Worm (Caenorhabditis elegans): Measurements from ENCODE around the gene F53F4.15.
A peak's percentile ranks its signal among the peaks of the same experiment; 100 is the strongest.

Gene F53F4.15

DNA sequence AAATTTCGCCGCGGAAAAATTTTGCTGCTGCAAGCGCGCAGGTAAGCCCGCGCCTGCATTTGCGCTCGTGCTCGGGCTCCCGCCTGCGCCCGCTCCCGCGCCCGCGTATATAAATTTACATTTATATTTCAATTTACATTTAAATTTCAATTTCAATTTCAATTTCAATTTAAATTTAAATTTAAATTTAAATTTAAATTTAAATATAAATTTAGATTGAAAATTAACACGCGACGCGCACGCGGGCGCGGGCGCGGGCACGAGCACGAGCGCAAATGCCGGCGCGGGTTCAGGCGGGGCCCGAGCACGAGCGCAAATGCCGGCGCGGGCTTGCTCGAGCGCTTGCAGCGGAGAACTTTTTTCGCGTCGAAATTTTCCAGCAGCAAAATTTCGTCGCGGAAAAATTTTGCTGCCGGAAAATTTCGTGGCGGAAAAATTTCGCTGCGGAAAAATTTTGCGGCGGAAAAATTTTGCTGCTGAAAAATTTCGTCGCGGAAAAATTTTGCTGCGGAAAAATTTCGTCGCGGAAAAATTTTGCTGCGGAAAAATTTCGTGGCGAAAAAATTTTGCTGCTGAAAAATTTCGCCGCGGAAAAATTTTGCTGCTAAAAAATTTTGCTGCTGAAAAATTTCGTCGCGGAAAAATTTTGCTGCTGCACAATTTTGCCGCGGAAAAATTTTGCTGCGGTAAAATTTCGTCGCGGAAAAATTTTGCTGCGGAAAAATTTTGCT, 25.2 kb downstream of the F53F4.15 start (continued):
- TF ChIP-seq pha-4 (GFP tag; IDR thresholded peaks at IDR 0.05) (peak; percentile 100), pha-4 (tag; optimal IDR thresholded peaks at IDR 0.05) (no peak), dmd-8 (GFP tag; IDR thresholded peaks at IDR 0.05) (peak; percentile 69; the same call in 1 of the 2 replicates), dmd-9 (GFP tag; IDR thresholded peaks at IDR 0.05) (peak; percentile 73; the same call in 1 of the 2 replicates), Y48G9A.11 (GFP tag; IDR thresholded peaks at IDR 0.05) (peak; percentile 73; the same call in 1 of the 2 replicates), duxl-1 (tag; optimal IDR thresholded peaks at IDR 0.05; ENCODE audit: poor library complexity) (no peak), nhr-42 (GFP tag; IDR thresholded peaks at IDR 0.05) (peak; percentile 40; the same call in 1 of the 2 replicates), D1046.2 (GFP tag; IDR thresholded peaks at IDR 0.05) (peak; percentile 74; the same call in 1 of the 2 replicates), zag-1 (tag; optimal IDR thresholded peaks at IDR 0.05) (no peak), nhr-102 (tag; optimal IDR thresholded peaks at IDR 0.05) (no peak), nhr-48 (tag; optimal IDR thresholded peaks at IDR 0.05) (no peak), ZK337.2 (GFP tag; IDR thresholded peaks at IDR 0.05) (peak; percentile 24; the same call in 1 of the 2 replicates), set-16 (GFP tag; IDR thresholded peaks at IDR 0.05) (peak; percentile 100), ceh-20 (GFP tag; IDR thresholded peaks at IDR 0.05) (no peak), madf-9 (GFP tag; conservative IDR thresholded peaks at IDR 0.05) (0 out of 2 replicates have a peak, but pooled peaks have one; percentile 24), madf-5 (GFP tag; IDR thresholded peaks at IDR 0.05) (peak in 1 of 2 experiments; percentile 81; a peak in 2 of 4 replicates), jun-1 (tag; optimal IDR thresholded peaks at IDR 0.05) (no peak), tag-97 (GFP tag; IDR thresholded peaks at IDR 0.05) (peak; percentile 78; the same call in 1 of the 2 replicates), dpl-1 (GFP tag; optimal IDR thresholded peaks at IDR 0.05) (no peak), lin-38 (GFP tag; IDR thresholded peaks at IDR 0.05) (peak; percentile 26; the same call in 1 of the 2 replicates), F44E2.7 (GFP tag; IDR thresholded peaks at IDR 0.05) (peak; percentile 90), lin-1 (GFP tag; IDR thresholded peaks at IDR 0.05) (0 out of 2 replicates have a peak, but pooled peaks have one; percentile 8)

DNA sequence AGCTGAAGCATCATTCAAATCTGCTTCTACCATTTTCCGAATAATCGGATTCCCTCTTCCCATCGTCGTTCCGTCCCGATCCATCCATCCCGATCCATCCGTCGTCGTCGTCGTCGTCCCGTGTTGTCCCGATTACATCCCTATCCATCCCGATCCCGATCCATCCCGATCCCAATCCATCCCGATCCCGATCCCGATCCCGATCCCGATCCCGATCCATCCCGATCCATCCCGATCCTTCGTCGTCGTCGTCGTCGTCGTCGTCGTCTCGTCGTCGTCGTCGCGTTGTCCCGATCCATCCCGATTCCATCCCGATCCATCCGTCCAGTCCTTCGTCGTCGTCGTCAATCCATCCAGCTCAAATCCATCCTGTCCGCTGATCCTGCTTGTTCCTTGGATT, 26.4 kb downstream of the F53F4.15 start:
- TF ChIP-seq nhr-237 (tag; optimal IDR thresholded peaks at IDR 0.05) (no peak), ZK546.5 (tag; optimal IDR thresholded peaks at IDR 0.05) (no peak), set-16 (GFP tag; IDR thresholded peaks at IDR 0.05) (peak; percentile 85), daf-12 (tag; optimal IDR thresholded peaks at IDR 0.05) (no peak)

DNA sequence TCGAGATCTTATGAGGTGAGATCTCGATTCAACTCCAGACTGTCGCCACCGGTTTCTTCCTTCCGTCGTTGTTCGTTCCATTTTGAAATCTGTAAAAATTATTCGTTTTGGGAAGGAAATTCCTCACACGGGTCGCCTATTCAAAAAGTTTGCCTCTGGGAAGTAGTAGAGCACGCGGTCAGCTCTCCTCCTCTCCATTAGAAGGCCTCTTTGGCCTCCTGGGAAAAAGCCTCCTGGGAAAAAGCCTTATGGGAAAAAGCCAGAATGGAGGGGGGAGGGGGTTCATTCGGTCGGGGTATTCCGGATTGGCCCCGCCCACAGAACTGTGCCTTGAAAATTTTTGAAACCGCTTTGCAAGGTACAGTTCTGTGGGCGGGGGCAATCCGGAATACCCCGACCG, 26.8 kb downstream of the F53F4.15 start:
- TF ChIP-seq dpl-1 (GFP tag; optimal IDR thresholded peaks at IDR 0.05) (no peak), lim-7 (GFP tag; IDR thresholded peaks at IDR 0.05) (0 out of 2 replicates have a peak, but pooled peaks have one; percentile 24), ceh-20 (GFP tag; IDR thresholded peaks at IDR 0.05) (no peak), F26F4.8 (GFP tag; conservative IDR thresholded peaks at IDR 0.05) (no peak), lin-1 (GFP tag; IDR thresholded peaks at IDR 0.05) (no peak), lin-15B (tag; optimal IDR thresholded peaks at IDR 0.05) (no peak), mdl-1 (tag; optimal IDR thresholded peaks at IDR 0.05) (no peak)

DNA sequence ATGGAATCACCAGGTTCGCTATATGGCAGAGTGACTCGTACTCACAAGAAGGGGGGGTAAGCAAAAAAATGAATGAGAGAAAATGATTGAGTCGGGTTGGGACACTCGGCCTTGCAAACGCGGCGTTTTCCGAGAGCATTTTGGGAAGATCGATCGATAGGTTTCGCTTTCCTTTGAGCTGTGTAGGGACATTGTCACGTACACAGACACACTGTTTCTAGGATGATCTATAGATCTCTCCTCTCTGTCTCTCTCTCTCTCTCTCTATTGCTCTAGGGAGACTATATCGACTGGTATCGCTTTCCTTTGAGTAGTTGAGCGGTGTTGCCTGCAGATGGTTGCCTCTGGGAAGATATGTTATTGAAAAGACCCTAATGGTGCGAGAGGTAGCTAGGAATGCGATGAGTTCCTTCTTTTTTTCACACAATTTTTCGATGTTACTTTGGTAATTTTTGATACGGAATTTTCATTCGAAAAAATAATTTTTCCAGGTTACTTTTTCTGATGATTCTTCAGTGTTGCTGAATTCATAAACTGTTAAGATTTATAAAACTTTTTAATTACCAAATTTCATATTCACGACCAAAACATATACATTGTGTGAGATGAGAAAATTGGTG, 29.1 kb downstream of the F53F4.15 start, which contains the start of gene H37A05.4:
Gene H37A05.4, minus strand, starts transcription at position 51 of the 620 bp plus-strand sequence.
- TF ChIP-seq zip-2 (tag; optimal IDR thresholded peaks at IDR 0.05) (peak; percentile 35), rbr-2 (tag; optimal IDR thresholded peaks at IDR 0.05) (no peak), ama-1 (optimal IDR thresholded peaks at IDR 0.05) (peak; percentile 68), lin-38 (GFP tag; IDR thresholded peaks at IDR 0.05) (peak; percentile 50), set-16 (GFP tag; IDR thresholded peaks at IDR 0.05) (no peak), unc-62 (GFP tag; optimal IDR thresholded peaks at IDR 0.05 in 1 of 2) (peak in 1 of 2 experiments; percentile 56), unc-62 (tag; optimal IDR thresholded peaks at IDR 0.05) (no peak), mdt-29 (GFP tag; IDR thresholded peaks at IDR 0.05) (peak; percentile 18; the same call in 1 of the 2 replicates), nhr-6 (tag; optimal IDR thresholded peaks at IDR 0.05) (no peak), mep-1 (tag; optimal IDR thresholded peaks at IDR 0.05) (peak; percentile 91), nhr-41 (GFP tag; IDR thresholded peaks at IDR 0.05) (peak; percentile 16; the same call in 1 of the 2 replicates), dmd-6 (GFP tag; IDR thresholded peaks at IDR 0.05) (peak; percentile 31), mes-2 (tag; optimal IDR thresholded peaks at IDR 0.05; ENCODE audit: poor library complexity, severe bottlenecking) (peak; percentile 38), lin-29 (GFP tag; IDR thresholded peaks at IDR 0.05) (no peak), D1046.2 (GFP tag; IDR thresholded peaks at IDR 0.05) (0 out of 2 replicates have a peak, but pooled peaks have one; percentile 42), egl-43 (GFP tag; IDR thresholded peaks at IDR 0.05) (0 out of 2 replicates have a peak, but pooled peaks have one; percentile 35), lim-7 (GFP tag; IDR thresholded peaks at IDR 0.05) (no peak), sdz-12 (GFP tag; optimal IDR thresholded peaks at IDR 0.05) (peak; percentile 64), ceh-82 (tag; optimal IDR thresholded peaks at IDR 0.05) (no peak), Y48G9A.11 (GFP tag; IDR thresholded peaks at IDR 0.05) (peak; percentile 50; the same call in 1 of the 2 replicates)
